Worm (Caenorhabditis elegans): ENCODE measurements around the gene T25B6.3.

The T25B6.3 gene

DNA sequence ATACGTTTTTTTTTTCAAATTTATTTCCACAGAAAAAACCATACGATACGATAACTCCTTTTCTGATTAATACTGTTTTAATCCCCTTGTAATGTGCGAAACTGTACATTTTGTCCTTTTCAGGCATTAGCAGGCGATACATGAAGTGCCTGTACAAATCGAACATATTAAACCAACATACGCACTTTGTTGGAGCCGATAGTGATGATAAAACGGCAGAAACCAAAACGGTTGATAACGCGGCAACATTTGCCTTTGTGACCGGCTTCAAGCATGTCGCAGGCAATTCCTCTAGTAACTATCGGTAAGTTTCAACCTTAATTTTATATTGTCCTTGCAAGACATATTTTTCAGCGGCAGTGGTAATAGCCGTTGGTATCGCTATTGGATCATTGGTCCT, 6.9 kb downstream of the T25B6.3 start, which contains the start of gene nep-22:
TSS of gene nep-22 (plus strand) at position 245 of the 400 bp plus-strand sequence.
- TF ChIP-seq lin-39 (tag; optimal IDR thresholded peaks at IDR 0.05), result no peak
- TF ChIP-seq hlh-11 (tag; optimal IDR thresholded peaks at IDR 0.05), result peak; percentile 36
- TF ChIP-seq nhr-28 (tag; optimal IDR thresholded peaks at IDR 0.05), result peak; percentile 53
- peak; percentile 57 for TF ChIP-seq dmd-6 (GFP tag; IDR thresholded peaks at IDR 0.05)
- 0 out of 2 replicates have a peak, but pooled peaks have one; percentile 31 for TF ChIP-seq php-3 (GFP tag; IDR thresholded peaks at IDR 0.05)
- no peak for TF ChIP-seq tag-97 (GFP tag; IDR thresholded peaks at IDR 0.05)
- TF ChIP-seq pqm-1 (tag; optimal IDR thresholded peaks at IDR 0.05), result peak; percentile 87

DNA sequence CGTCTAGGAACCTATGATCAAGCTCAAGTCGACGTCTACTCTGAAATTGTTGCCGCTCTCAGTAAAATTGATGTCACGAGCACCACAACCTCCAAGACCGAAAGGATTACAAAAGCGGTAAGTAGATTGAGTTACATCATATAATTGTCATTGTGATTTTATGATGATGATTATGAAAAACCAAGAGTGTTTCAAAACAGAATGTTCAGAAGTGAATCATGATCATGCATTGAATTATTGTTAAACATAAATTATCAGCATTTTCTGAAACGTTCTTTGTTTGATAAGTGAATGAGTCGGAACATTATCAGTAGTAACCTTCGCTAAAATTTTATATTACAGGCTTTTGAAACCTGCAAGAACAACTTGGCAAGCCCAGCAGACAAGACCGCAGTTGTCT, 7.7 kb downstream of the T25B6.3 start:
- TF ChIP-seq zip-2 (tag; optimal IDR thresholded peaks at IDR 0.05) (no peak), unc-62 (GFP tag; optimal IDR thresholded peaks at IDR 0.05 in 1 of 2) (peak in 1 of 2 experiments; percentile 77), unc-62 (tag; optimal IDR thresholded peaks at IDR 0.05) (no peak), pqm-1 (tag; optimal IDR thresholded peaks at IDR 0.05) (peak; percentile 73), nhr-48 (tag; optimal IDR thresholded peaks at IDR 0.05) (no peak), daf-16 (GFP tag; optimal IDR thresholded peaks at IDR 0.05) (no peak), daf-16 (tag; optimal IDR thresholded peaks at IDR 0.05) (peak; percentile 9), duxl-1 (tag; optimal IDR thresholded peaks at IDR 0.05; ENCODE audit: poor library complexity) (no peak), ztf-7 (tag; optimal IDR thresholded peaks at IDR 0.05) (peak; percentile 64), hlh-11 (tag; optimal IDR thresholded peaks at IDR 0.05) (peak; percentile 19), aha-1 (tag) (peak; percentile 68), madf-9 (GFP tag; conservative IDR thresholded peaks at IDR 0.05) (no peak), mdt-29 (GFP tag; IDR thresholded peaks at IDR 0.05) (no peak)

DNA sequence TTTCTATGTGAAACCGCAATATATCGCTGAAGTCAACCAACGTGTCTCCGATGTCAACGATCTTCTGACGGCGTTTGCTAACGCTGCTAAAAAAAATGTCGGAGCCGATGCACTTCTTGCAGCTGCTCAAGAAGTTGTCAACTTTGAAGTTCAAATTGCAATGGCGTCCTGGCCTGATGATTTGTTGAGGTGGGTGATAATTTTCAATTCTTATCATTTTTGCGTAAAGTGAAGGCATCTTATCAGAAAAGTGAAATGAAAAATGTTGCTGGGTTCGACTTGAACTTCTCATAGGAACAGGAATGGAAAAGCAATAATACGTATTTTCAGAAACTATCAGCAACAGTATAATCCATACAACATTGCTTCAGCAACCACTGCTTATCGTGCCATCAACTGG, 8.8 kb downstream of the T25B6.3 start:
- TF ChIP-seq spr-3 (GFP tag; optimal IDR thresholded peaks at IDR 0.05) (no peak), aha-1 (tag) (peak; percentile 61), hlh-11 (tag; optimal IDR thresholded peaks at IDR 0.05) (peak; percentile 22), nhr-77 (tag; optimal IDR thresholded peaks at IDR 0.05) (no peak), pqm-1 (tag; optimal IDR thresholded peaks at IDR 0.05) (peak; percentile 88), ctbp-1 (GFP tag; IDR thresholded peaks at IDR 0.05) (no peak), php-3 (GFP tag; IDR thresholded peaks at IDR 0.05) (peak; percentile 36; the same call in 1 of the 2 replicates), nhr-28 (tag; optimal IDR thresholded peaks at IDR 0.05) (peak; percentile 50)

DNA sequence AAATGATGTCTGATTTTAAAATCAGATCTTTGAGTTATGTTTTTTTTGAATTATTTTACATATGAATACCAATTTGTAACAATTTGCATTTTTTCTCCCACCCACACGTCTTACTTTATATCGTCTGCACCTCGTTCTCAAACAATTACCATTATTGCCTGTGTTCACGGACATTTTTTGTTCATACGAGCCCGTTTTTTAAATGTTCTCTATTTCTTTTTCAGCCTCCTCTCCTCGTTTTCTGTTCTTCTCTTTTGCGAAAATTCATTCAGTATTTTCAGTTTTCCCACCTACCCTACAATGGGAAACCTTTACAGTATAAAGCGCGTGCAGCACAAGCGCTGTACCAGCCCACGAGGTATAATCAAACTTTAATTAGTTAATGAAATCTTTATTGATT, 18.5 kb downstream of the T25B6.3 start, which contains the start of gene prdm-14:
TSS of gene prdm-14 (plus strand) at position 301 of the 400 bp plus-strand sequence.
- TF ChIP-seq egl-27 (tag; optimal IDR thresholded peaks at IDR 0.05), result no peak
- TF ChIP-seq daf-16 (GFP tag; optimal IDR thresholded peaks at IDR 0.05), result no peak
- no peak for TF ChIP-seq daf-16 (tag; optimal IDR thresholded peaks at IDR 0.05)
- no peak for TF ChIP-seq ceh-44 (GFP tag; IDR thresholded peaks at IDR 0.05)
- TF ChIP-seq daf-12 (tag; optimal IDR thresholded peaks at IDR 0.05), result no peak
- no peak for TF ChIP-seq madf-9 (GFP tag; conservative IDR thresholded peaks at IDR 0.05)
- TF ChIP-seq aha-1 (tag), result peak; percentile 0
- no peak for TF ChIP-seq D1046.2 (GFP tag; IDR thresholded peaks at IDR 0.05)
- TF ChIP-seq F26F4.8 (GFP tag; conservative IDR thresholded peaks at IDR 0.05), result no peak
- TF ChIP-seq tra-1 (GFP tag; IDR thresholded peaks at IDR 0.05), result no peak

DNA sequence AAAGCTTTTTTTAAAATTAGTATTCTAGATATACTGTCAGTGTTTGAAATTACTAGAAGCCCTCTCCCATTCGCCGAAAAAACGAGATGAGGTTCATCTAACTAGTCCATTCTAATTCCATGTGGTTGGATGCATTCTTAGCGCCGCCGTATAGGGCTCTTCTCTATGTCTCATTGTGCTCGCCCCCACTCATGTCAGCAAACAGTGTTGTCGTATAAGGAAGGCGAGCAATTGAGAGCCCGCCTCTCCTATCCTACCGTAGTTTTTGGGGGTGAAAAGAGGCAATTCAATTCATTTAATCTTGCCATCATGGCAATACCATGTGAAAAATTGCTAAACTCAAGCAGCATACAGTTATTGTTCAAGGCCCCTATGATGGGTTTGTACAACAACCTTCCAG, 21.3 kb downstream of the T25B6.3 start, which contains the start of gene F47E1.20:
TSS of gene F47E1.20 (plus strand) at position 301 of the 400 bp plus-strand sequence.
- TF ChIP-seq nhr-42 (GFP tag; IDR thresholded peaks at IDR 0.05) (no peak), rbr-2 (tag; optimal IDR thresholded peaks at IDR 0.05) (no peak), ceh-82 (tag; optimal IDR thresholded peaks at IDR 0.05) (no peak), lim-7 (GFP tag; IDR thresholded peaks at IDR 0.05) (no peak), pha-4 (GFP tag; IDR thresholded peaks at IDR 0.05) (no peak), pha-4 (tag; optimal IDR thresholded peaks at IDR 0.05) (no peak), Y105C5A.15 (GFP tag; IDR thresholded peaks at IDR 0.05) (no peak), F26F4.8 (GFP tag; conservative IDR thresholded peaks at IDR 0.05) (no peak), nhr-77 (tag; optimal IDR thresholded peaks at IDR 0.05) (no peak), dmd-6 (GFP tag; IDR thresholded peaks at IDR 0.05) (no peak), sdz-12 (GFP tag; optimal IDR thresholded peaks at IDR 0.05) (no peak), madf-5 (GFP tag; IDR thresholded peaks at IDR 0.05) (no peak), dpl-1 (GFP tag; optimal IDR thresholded peaks at IDR 0.05) (no peak), lin-13 (GFP tag; optimal IDR thresholded peaks at IDR 0.05) (no peak)
